Worm (Caenorhabditis elegans) whole organism, L1 larva: ENCODE measurements around the gene srx-7.

Source experiments
- ces-1 ChIP-seq: fragments of 150-350 bp; optimal IDR thresholded peaks from 2 replicates; lab custom pipeline; 2014; ENCODE audit warnings: missing biosample characterization, missing genetic modification reagents, missing genetic modification characterization
- egl-27 ChIP-seq, 2 experiments: fragments of 150-350 bp in 1 of 2; sonication (generic microtip); optimal IDR thresholded peaks; 3 replicates each; lab custom pipeline; 2017 to 2018; ENCODE audit warnings: missing biosample characterization in 2 of 2, missing genetic modification characterization in 2 of 2, missing genetic modification reagents in 2 of 2
- lin-35 ChIP-seq, 2 experiments: fragments of 150-350 bp; optimal IDR thresholded peaks; 2 replicates each; lab custom pipeline; 2014; ENCODE audit warnings: missing biosample characterization in 2 of 2, missing genetic modification characterization in 2 of 2, missing genetic modification reagents in 2 of 2
- pag-3 ChIP-seq: sonication (generic microtip); optimal IDR thresholded peaks from 2 replicates; lab custom pipeline; 2017; ENCODE audit warnings: missing genetic modification characterization, mild to moderate bottlenecking, missing compliant biosample characterization, antibody characterized with exemption, borderline replicate concordance; ENCODE audit not compliant: insufficient read depth
- unc-130 ChIP-seq: fragments of 150-350 bp; optimal IDR thresholded peaks from 2 replicates; lab custom pipeline; 2017; ENCODE audit warnings: missing biosample characterization, missing genetic modification characterization, inconsistent platforms

ce11 chrV:539040-539510 lies 20.9 kb upstream of the srx-7 start, which contains the start of gene nhr-155:
- TF ChIP-seq pag-3 (tag; lab: Kevin White, UChicago) (no peak), lin-35 (GFP tag; optimal IDR thresholded peaks at IDR 0.05; lab: Kevin White, UChicago) (no peak), unc-130 (no peak), egl-27 (tag; optimal IDR thresholded peaks at IDR 0.05; lab: Kevin White, UChicago) (no peak), ces-1 (GFP tag; lab: Kevin White, UChicago) (no peak)
